Fruit fly (Drosophila melanogaster): Measurements from ENCODE around the gene sinah.

DNA sequence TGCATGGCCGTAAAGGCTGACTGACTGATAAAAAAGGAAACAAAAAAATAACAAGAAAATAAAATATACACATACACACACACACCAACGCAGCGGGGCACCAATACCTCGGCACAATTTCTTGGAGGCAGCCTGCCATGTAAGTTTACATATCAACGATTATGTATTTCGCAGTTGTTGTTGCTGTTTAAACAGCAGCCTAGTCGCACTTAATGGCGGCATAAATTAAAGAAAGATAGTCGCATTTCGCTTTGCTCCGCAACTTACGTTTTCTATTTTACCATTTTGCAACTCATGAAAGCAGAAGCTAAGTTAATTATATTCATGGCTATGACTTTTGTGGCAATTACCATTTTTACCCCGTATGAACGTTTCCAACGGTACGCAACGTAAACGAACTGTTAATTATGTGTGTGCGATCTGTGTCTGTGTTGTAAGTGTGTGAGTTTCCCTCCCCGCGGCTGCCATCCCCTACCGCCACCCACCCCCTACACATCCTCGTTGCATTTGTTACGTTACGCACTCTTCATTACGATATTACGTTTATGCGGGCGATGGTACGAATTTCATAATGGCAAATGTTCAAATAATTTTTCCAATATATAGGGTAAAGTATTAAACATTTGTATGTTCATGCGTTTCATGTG lies 4.4 kb upstream of the sinah start:
- TF ChIP-seq insv (GFP tag; optimal IDR thresholded peaks at IDR 0.05) (no peak), Lim3 (GFP tag; IDR thresholded peaks at IDR 0.05) (no peak), Dll (GFP tag; IDR thresholded peaks at IDR 0.05; ENCODE audit: partially characterized antibody) (no peak), danr (GFP tag; IDR thresholded peaks at IDR 0.05) (no peak), lbe (GFP tag; optimal IDR thresholded peaks at IDR 0.05) (no peak), CG11247 (GFP tag; IDR thresholded peaks at IDR 0.05) (no peak), CG8924 (tag; optimal IDR thresholded peaks at IDR 0.05) (no peak), Dbx (GFP tag; IDR thresholded peaks at IDR 0.05) (no peak)
